Worm (Caenorhabditis elegans) whole organism, early embryonic: ENCODE results near the gene fzr-1.

Experiments
- B0310.2 ChIP-seq: sonication (generic microtip); optimal IDR thresholded peaks from 2 replicates; lab custom pipeline; 2016; ENCODE audit warnings: mild to moderate bottlenecking, missing genetic modification characterization, missing compliant biosample characterization
- ama-1 ChIP-seq: fragments of 150-350 bp; optimal IDR thresholded peaks from 2 replicates; lab custom pipeline; 2014
- hnd-1 ChIP-seq: sonication (generic microtip); optimal IDR thresholded peaks from 2 replicates; lab custom pipeline; 2016; ENCODE audit warnings: missing genetic modification characterization, missing compliant biosample characterization
- pes-1 ChIP-seq: fragments of 200-800 bp; sonication (Bioruptor generic); IDR thresholded peaks from 2 replicates; pipeline ENCODE4 v1.3.6; 2022; ENCODE audit warnings: missing genetic modification reagents, missing genetic modification characterization, missing compliant biosample characterization

DNA sequence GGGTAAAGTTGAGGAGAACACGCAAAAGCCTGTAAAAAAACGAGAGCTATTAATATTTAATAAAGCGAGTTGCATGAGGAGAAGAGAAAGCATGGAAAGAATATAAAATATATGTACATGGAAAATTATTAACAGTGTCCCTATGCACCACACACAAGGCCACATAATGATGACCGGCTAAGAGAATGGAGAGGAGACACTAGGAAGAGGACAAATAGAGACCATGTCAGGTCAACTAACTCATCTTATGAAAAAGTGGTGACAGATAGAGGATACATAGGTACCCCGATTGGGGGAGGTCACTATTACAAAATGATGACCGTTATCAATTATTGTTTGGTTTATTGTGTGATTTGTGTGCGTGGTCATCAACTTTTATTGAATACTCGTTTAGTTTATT, at the start of gene fzr-1:
- no peak for TF ChIP-seq B0310.2 (tag; lab: Kevin White, UChicago)
- TF ChIP-seq hnd-1 (tag; lab: Kevin White, UChicago), result no peak
- TF ChIP-seq ama-1, result no peak
- TF ChIP-seq pes-1 (GFP tag; lab: Robert Waterston, UW), result no peak
